Fruit fly (Drosophila melanogaster): ENCODE measurements around the gene mei-217.
A peak's percentile ranks its signal among the peaks of the same experiment; 100 is the strongest.

The mei-217 gene

dm6 chrX:17125017-17125821 lies 17.6 kb downstream of the mei-217 start (continued):
- TF ChIP-seq dsx (GFP tag; optimal IDR thresholded peaks at IDR 0.05; ENCODE audit: poor library complexity, severe bottlenecking): peak; percentile 8
- TF ChIP-seq CG7368 (GFP tag; optimal IDR thresholded peaks at IDR 0.05): peak; percentile 9
- peak; percentile 29 for TF ChIP-seq CG3919 (GFP tag; optimal IDR thresholded peaks at IDR 0.05)
- peak; percentile 11 for TF ChIP-seq CG6808 (GFP tag; optimal IDR thresholded peaks at IDR 0.05)
- TF ChIP-seq CG8319 (GFP tag; optimal IDR thresholded peaks at IDR 0.05): no peak
- peak; percentile 87 for TF ChIP-seq Eip78C (GFP tag)
- peak; percentile 10 for TF ChIP-seq CG11762 (GFP tag; optimal IDR thresholded peaks at IDR 0.05; ENCODE audit: insufficient read depth)
- peak; percentile 45 for TF ChIP-seq topi (GFP tag; optimal IDR thresholded peaks at IDR 0.05)
- peak; percentile 31 for TF ChIP-seq OdsH (GFP tag; optimal IDR thresholded peaks at IDR 0.05)
- TF ChIP-seq CG11294 (GFP tag; IDR thresholded peaks at IDR 0.05): no peak
- peak; percentile 19 for TF ChIP-seq spab (GFP tag; optimal IDR thresholded peaks at IDR 0.05)
- peak; percentile 11 for TF ChIP-seq Met (GFP tag; optimal IDR thresholded peaks at IDR 0.05)
- TF ChIP-seq achi (GFP tag; optimal IDR thresholded peaks at IDR 0.05): no peak
- TF ChIP-seq ss (GFP tag; optimal IDR thresholded peaks at IDR 0.05): peak; percentile 67 to 71
- no peak for TF ChIP-seq CG1621 (tag; optimal IDR thresholded peaks at IDR 0.05)
- peak; percentile 38 for TF ChIP-seq net (GFP tag; optimal IDR thresholded peaks at IDR 0.05)
- TF ChIP-seq CG6163 (GFP tag; IDR thresholded peaks at IDR 0.05): peak; percentile 47; the same call in 1 of the 3 replicates
- peak; percentile 15 for TF ChIP-seq Ets21C (GFP tag; optimal IDR thresholded peaks at IDR 0.05)
- TF ChIP-seq Eip93F (GFP tag; optimal IDR thresholded peaks at IDR 0.05): no peak
- no peak for TF ChIP-seq lz (GFP tag; optimal IDR thresholded peaks at IDR 0.05)
- TF ChIP-seq CG15336 (GFP tag; IDR thresholded peaks at IDR 0.05): peak; percentile 54
- no peak for TF ChIP-seq Gug (GFP tag; IDR thresholded peaks at IDR 0.05)
- TF ChIP-seq Hr39 (GFP tag; optimal IDR thresholded peaks at IDR 0.05): no peak
- TF ChIP-seq esn (GFP tag; optimal IDR thresholded peaks at IDR 0.05): peak; percentile 44
- no peak for TF ChIP-seq CG31627 (GFP tag; optimal IDR thresholded peaks at IDR 0.05)
- TF ChIP-seq Hr38 (GFP tag; optimal IDR thresholded peaks at IDR 0.05): no peak
- TF ChIP-seq salr (GFP tag; optimal IDR thresholded peaks at IDR 0.05): peak in 1 of 2 experiments; percentile 40
- peak; percentile 13 for TF ChIP-seq acj6 (GFP tag; optimal IDR thresholded peaks at IDR 0.05)
- TF ChIP-seq CG11902 (GFP tag; optimal IDR thresholded peaks at IDR 0.05): peak; percentile 13
- TF ChIP-seq Sox15 (GFP tag; optimal IDR thresholded peaks at IDR 0.05): no peak
- TF ChIP-seq svp (GFP tag): peak; percentile 85
- no peak for TF ChIP-seq Lpt (GFP tag; optimal IDR thresholded peaks at IDR 0.05)
- no peak for TF ChIP-seq Sox102F (GFP tag; optimal IDR thresholded peaks at IDR 0.05)

DNA sequence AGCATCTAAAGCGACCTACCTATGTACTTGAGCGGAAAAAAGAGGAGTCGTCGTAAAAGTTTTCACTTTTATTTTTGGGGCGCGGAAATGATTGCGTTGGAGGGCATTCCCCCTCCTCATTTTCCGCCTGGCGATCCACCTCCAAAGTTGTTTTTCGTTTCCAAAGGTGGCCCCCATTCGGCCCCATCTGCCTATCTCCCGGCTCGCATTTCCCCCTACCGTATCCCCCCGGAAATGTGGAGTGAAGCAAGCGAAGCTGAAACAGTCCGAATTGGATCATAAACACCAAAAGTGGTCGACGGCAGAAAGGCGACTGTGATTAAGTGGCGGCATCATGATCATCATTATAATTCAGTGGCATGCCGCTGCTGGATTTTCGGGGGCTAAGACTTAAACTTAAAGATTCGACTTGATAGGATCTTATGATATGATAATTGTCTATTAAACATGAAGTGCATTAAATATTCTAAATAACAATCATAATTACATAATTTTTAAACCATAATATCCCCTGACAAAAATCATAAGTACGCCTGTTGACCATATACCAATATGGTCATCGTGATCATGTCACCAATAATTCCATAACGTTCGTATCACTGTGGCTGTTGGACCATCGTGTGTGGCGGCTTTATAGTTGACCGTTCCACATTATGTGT lies 19.1 kb downstream of the mei-217 start:
- no peak; the same call in 1 of the 2 replicates for TF ChIP-seq CG11294 (GFP tag; IDR thresholded peaks at IDR 0.05)
- TF ChIP-seq fd85E (GFP tag; optimal IDR thresholded peaks at IDR 0.05): no peak
- TF ChIP-seq Ets21C (GFP tag; optimal IDR thresholded peaks at IDR 0.05): peak; percentile 10
- peak; percentile 46 for TF ChIP-seq CG8319 (GFP tag; optimal IDR thresholded peaks at IDR 0.05)
- TF ChIP-seq eg (GFP tag; IDR thresholded peaks at IDR 0.05): peak; percentile 69
- peak in 1 of 2 experiments; percentile 43 for TF ChIP-seq ss (GFP tag; optimal IDR thresholded peaks at IDR 0.05)
- TF ChIP-seq CG10631 (GFP tag; optimal IDR thresholded peaks at IDR 0.05): peak; percentile 41
- peak; percentile 48 for TF ChIP-seq CG11762 (GFP tag; optimal IDR thresholded peaks at IDR 0.05; ENCODE audit: insufficient read depth)
- peak; percentile 48 for TF ChIP-seq CG31627 (GFP tag; optimal IDR thresholded peaks at IDR 0.05)
- peak; percentile 52 for TF ChIP-seq CG3919 (GFP tag; optimal IDR thresholded peaks at IDR 0.05)
- peak; percentile 38; the same call in 1 of the 3 replicates for TF ChIP-seq CG8119 (GFP tag; IDR thresholded peaks at IDR 0.05)
- peak; percentile 64 for TF ChIP-seq Sox102F (GFP tag; optimal IDR thresholded peaks at IDR 0.05)
- TF ChIP-seq fd59A (GFP tag; optimal IDR thresholded peaks at IDR 0.05): no peak
- TF ChIP-seq lz (GFP tag; optimal IDR thresholded peaks at IDR 0.05): peak; percentile 68
- peak; percentile 55 for TF ChIP-seq CG7368 (GFP tag; optimal IDR thresholded peaks at IDR 0.05)
- TF ChIP-seq cyc (GFP tag; optimal IDR thresholded peaks at IDR 0.05): peak; percentile 56
- peak in 1 of 2 experiments; percentile 16 for TF ChIP-seq salr (GFP tag; optimal IDR thresholded peaks at IDR 0.05)
- TF ChIP-seq spab (GFP tag; optimal IDR thresholded peaks at IDR 0.05): no peak
- peak; percentile 57 for TF ChIP-seq acj6 (GFP tag; optimal IDR thresholded peaks at IDR 0.05)
- TF ChIP-seq CG32006 (GFP tag; optimal IDR thresholded peaks at IDR 0.05): peak; percentile 66
- no peak for TF ChIP-seq Blimp-1 (GFP tag; optimal IDR thresholded peaks at IDR 0.05)
- TF ChIP-seq CG6163 (GFP tag; IDR thresholded peaks at IDR 0.05): peak; percentile 52; the same call in 1 of the 3 replicates
- peak; percentile 21 for TF ChIP-seq CG11902 (GFP tag; optimal IDR thresholded peaks at IDR 0.05)
- TF ChIP-seq CG3032 (tag; optimal IDR thresholded peaks at IDR 0.05): peak; percentile 24
- peak; percentile 18 for TF ChIP-seq Sox14 (GFP tag; optimal IDR thresholded peaks at IDR 0.05)
- no peak for TF ChIP-seq vri (GFP tag; optimal IDR thresholded peaks at IDR 0.05)
- peak; percentile 60 for TF ChIP-seq Smox (GFP tag; optimal IDR thresholded peaks at IDR 0.05)
- peak; percentile 62 for TF ChIP-seq topi (GFP tag; optimal IDR thresholded peaks at IDR 0.05)
- TF ChIP-seq Hr38 (GFP tag; optimal IDR thresholded peaks at IDR 0.05): no peak
